Fruit fly (Drosophila melanogaster): ENCODE data around the gene CG42832.

Gene CG42832

DNA sequence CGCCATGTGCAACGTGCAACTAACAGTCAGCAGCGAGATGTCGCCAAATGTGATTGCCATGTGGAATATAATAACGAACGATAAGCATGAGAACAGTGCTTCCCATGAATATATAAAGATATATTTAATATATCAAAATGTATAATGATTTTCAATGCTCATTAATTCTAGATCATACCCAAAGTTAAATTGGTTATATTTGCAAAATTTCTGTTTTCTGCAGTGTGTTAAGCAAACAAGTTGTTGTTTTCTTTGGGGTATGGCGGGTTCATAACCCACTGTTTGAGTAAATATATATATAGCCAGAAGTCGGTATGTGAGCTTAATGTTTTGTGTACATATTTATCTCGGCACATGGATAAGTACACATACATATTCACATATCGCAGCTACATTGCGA, 26.9 kb downstream of the CG42832 start (continued):
- no peak for TF ChIP-seq CG2199 (GFP tag; IDR thresholded peaks at IDR 0.05)
- no peak for TF ChIP-seq CG31224 (GFP tag; IDR thresholded peaks at IDR 0.05)
- peak; percentile 34 for TF ChIP-seq Asciz (GFP tag; optimal IDR thresholded peaks at IDR 0.05)
- peak; percentile 31 for TF ChIP-seq CG5180 (GFP tag; optimal IDR thresholded peaks at IDR 0.05)
- TF ChIP-seq ATbp (GFP tag; optimal IDR thresholded peaks at IDR 0.05), result peak; percentile 30
- no peak for TF ChIP-seq Hand (GFP tag; optimal IDR thresholded peaks at IDR 0.05)

DNA sequence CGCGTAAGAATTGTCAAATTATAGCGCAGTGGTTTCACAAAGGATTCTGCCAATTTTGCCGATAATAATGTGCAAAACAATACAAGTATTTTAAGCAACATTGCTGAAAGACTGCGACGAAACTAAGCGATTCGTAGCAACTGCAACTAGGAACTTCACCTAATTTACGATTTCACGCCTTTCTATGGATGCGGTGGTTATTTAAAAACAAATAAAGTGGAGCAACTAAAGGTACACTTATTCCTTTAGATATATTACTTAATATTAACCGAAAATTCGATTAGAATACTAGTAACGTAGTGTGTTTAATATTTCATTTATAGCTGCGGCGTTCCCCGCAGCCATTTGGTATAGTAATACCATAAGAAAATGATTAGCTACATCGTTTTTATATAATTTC, 36.0 kb downstream of the CG42832 start, which contains the start of gene CG6071:
TSS of gene CG6071 (minus strand) at position 101 of the 400 bp plus-strand sequence.
- no peak for TF ChIP-seq CG12659 (GFP tag; optimal IDR thresholded peaks at IDR 0.05)
- no peak for TF ChIP-seq CG10267 (tag; optimal IDR thresholded peaks at IDR 0.05)
- no peak for TF ChIP-seq Hmr (GFP tag; optimal IDR thresholded peaks at IDR 0.05)
- TF ChIP-seq CG1602 (GFP tag; optimal IDR thresholded peaks at IDR 0.05), result no peak
- no peak for TF ChIP-seq Ptx1 (GFP tag; IDR thresholded peaks at IDR 0.05)

DNA sequence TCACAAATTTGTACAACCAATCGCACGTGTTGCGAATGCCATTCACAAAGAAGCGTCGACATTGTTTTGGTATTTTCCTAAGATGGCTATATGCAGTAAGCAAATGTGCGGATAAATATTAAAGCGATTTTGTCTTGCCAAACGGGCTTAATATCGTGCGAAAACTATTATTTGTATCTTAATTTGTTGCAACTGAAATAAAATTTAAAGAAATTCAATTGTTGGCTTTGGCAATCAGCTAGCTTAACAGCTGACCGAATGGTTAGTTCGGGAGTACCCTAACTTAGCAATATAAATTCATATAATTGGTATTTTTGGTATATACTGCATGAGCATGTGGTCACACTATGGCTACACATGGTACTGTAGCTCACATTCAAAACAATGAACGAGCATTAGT, 38.5 kb downstream of the CG42832 start, which contains the start of the genes RIOK1 and Polr3H:
TSS of gene RIOK1 (minus strand) at position 65 of the 400 bp plus-strand sequence.
TSS of gene Polr3H (plus strand) at position 347 of the 400 bp plus-strand sequence.
- TF ChIP-seq Neu2 (GFP tag; optimal IDR thresholded peaks at IDR 0.05; ENCODE audit: borderline replicate concordance) (peak; percentile 13), NFAT (GFP tag; IDR thresholded peaks at IDR 0.05) (peak; percentile 40; the same call in 1 of the 2 replicates), inv (GFP tag; IDR thresholded peaks at IDR 0.05; ENCODE audit: partially characterized antibody) (no peak), CG1602 (GFP tag; optimal IDR thresholded peaks at IDR 0.05) (peak; percentile 62), CG9727 (GFP tag; optimal IDR thresholded peaks at IDR 0.05) (peak; percentile 33), CG8765 (GFP tag; IDR thresholded peaks at IDR 0.05) (no peak), MBD-R2 (GFP tag; IDR thresholded peaks at IDR 0.05) (peak; percentile 88), CG3726 (GFP tag; IDR thresholded peaks at IDR 0.05) (no peak), Rfx (GFP tag; IDR thresholded peaks at IDR 0.05) (peak; percentile 72), Opbp (GFP tag; IDR thresholded peaks at IDR 0.05; ENCODE audit: partially characterized antibody) (no peak), Dll (GFP tag; IDR thresholded peaks at IDR 0.05; ENCODE audit: partially characterized antibody) (peak; percentile 54; the same call in 1 of the 4 replicates), gsb-n (tag; optimal IDR thresholded peaks at IDR 0.05) (no peak), peb (GFP tag; IDR thresholded peaks at IDR 0.05) (0 out of 2 replicates have a peak, but pooled peaks have one; percentile 28), CG8359 (GFP tag; optimal IDR thresholded peaks at IDR 0.05; ENCODE audit: borderline replicate concordance) (no peak), CG2116 (GFP tag; optimal IDR thresholded peaks at IDR 0.05) (peak; percentile 53), dmrt11E (tag; optimal IDR thresholded peaks at IDR 0.05) (peak; percentile 46), tup (GFP tag; optimal IDR thresholded peaks at IDR 0.05) (peak; percentile 4), vvl (GFP tag; IDR thresholded peaks at IDR 0.05) (peak; percentile 64; the same call in 1 of the 2 replicates), knrl (GFP tag; IDR thresholded peaks at IDR 0.05; ENCODE audit: partially characterized antibody) (no peak; the same call in 2 of the 3 replicates), Rx (GFP tag; IDR thresholded peaks at IDR 0.05) (no peak; the same call in 1 of the 2 replicates), ato (GFP tag; IDR thresholded peaks at IDR 0.05; ENCODE audit: partially characterized antibody) (no peak), Mes4 (GFP tag; optimal IDR thresholded peaks at IDR 0.05) (peak; percentile 58), bab2 (GFP tag; optimal IDR thresholded peaks at IDR 0.05) (peak; percentile 20), Dad (GFP tag; optimal IDR thresholded peaks at IDR 0.05) (peak; percentile 52), CG6272 (GFP tag; IDR thresholded peaks at IDR 0.05) (peak; percentile 19; the same call in 1 of the 2 replicates), CG12104 (GFP tag; optimal IDR thresholded peaks at IDR 0.05) (no peak), en (GFP tag; optimal IDR thresholded peaks at IDR 0.05) (peak; percentile 8), ro (GFP tag; IDR thresholded peaks at IDR 0.05) (no peak), CG11560 (tag; IDR thresholded peaks at IDR 0.05) (no peak), Dip3 (GFP tag; optimal IDR thresholded peaks at IDR 0.05) (peak; percentile 79), CG33213 (GFP tag; optimal IDR thresholded peaks at IDR 0.05) (peak; percentile 72), ham (GFP tag; IDR thresholded peaks at IDR 0.05) (no peak), CG11695 (GFP tag; IDR thresholded peaks at IDR 0.05) (peak; percentile 59; the same call in 1 of the 3 replicates), croc (GFP tag; conservative IDR thresholded peaks at IDR 0.05) (no peak), crc (GFP tag; optimal IDR thresholded peaks at IDR 0.05) (peak; percentile 70), CG14965 (GFP tag; optimal IDR thresholded peaks at IDR 0.05; ENCODE audit: borderline replicate concordance) (peak; percentile 3), CG34224 (GFP tag; IDR thresholded peaks at IDR 0.05; ENCODE audit: partially characterized antibody) (no peak)

Data from whole organism, embryonic.